Fruit fly (Drosophila melanogaster) whole organism, embryonic: ENCODE measurements around the gene Setx.

Experiments
- BEAF-32 ChIP-seq: fragments of 200-800 bp; sonication (Bioruptor generic); optimal IDR thresholded peaks from 3 replicates; lab custom pipeline; 2017; ENCODE audit warnings: missing biosample characterization, missing genetic modification characterization, mild to moderate bottlenecking, moderate library complexity, missing genetic modification reagents
- CG10209 ChIP-seq: fragments of 200-800 bp; sonication (Bioruptor generic); optimal IDR thresholded peaks from 3 replicates; lab custom pipeline; 2017; ENCODE audit warnings: missing biosample characterization, mild to moderate bottlenecking, missing genetic modification characterization, missing genetic modification reagents
- CG11456 ChIP-seq: fragments of 200-800 bp; sonication (Bioruptor generic); IDR thresholded peaks from 3 replicates; pipeline ENCODE4 v1.3.6; 2022; ENCODE audit warnings: missing biosample characterization, missing genetic modification characterization
- CG11696 ChIP-seq: fragments of 200-800 bp; sonication (Bioruptor generic); IDR thresholded peaks from 2 replicates; pipeline ENCODE4 v1.3.6; 2022; ENCODE audit warnings: missing biosample characterization, missing genetic modification characterization
- CG12155 ChIP-seq: fragments of 200-800 bp; sonication (Bioruptor generic); optimal IDR thresholded peaks from 3 replicates; lab custom pipeline; 2016; ENCODE audit warnings: missing biosample characterization, missing genetic modification characterization
- CG12744 ChIP-seq: fragments of 200-800 bp; sonication (Bioruptor generic); optimal IDR thresholded peaks from 2 replicates; lab custom pipeline; 2016; ENCODE audit warnings: missing biosample characterization, missing genetic modification characterization
- CG1602 ChIP-seq: fragments of 200-800 bp; sonication (Bioruptor generic); optimal IDR thresholded peaks from 3 replicates; lab custom pipeline; 2016; ENCODE audit warnings: missing biosample characterization, missing genetic modification characterization
- CG17328 ChIP-seq: fragments of 200-800 bp; sonication (Bioruptor generic); IDR thresholded peaks from 2 replicates; pipeline ENCODE4 v1.3.6; 2022; ENCODE audit warnings: missing biosample characterization, missing genetic modification characterization
- CG17385 ChIP-seq: fragments of 200-800 bp; sonication (Bioruptor generic); optimal IDR thresholded peaks from 3 replicates; lab custom pipeline; 2018; ENCODE audit warnings: missing biosample characterization, mild to moderate bottlenecking, missing genetic modification characterization
- CG18011 ChIP-seq: fragments of 200-800 bp; sonication (Bioruptor generic); optimal IDR thresholded peaks from 2 replicates; lab custom pipeline; 2017; ENCODE audit warnings: missing biosample characterization, missing genetic modification characterization, mild to moderate bottlenecking, moderate library complexity, missing genotype
- CG2202 ChIP-seq: fragments of 200-800 bp; sonication (Bioruptor generic); optimal IDR thresholded peaks from 2 replicates; lab custom pipeline; 2018; ENCODE audit warnings: missing biosample characterization, mild to moderate bottlenecking, missing genetic modification characterization
- CG31388 ChIP-seq: fragments of 200-800 bp; sonication (Bioruptor generic); optimal IDR thresholded peaks from 2 replicates; lab custom pipeline; 2016; ENCODE audit warnings: missing biosample characterization, missing genetic modification characterization
- CG33213 ChIP-seq: fragments of 200-800 bp; sonication (Bioruptor generic); optimal IDR thresholded peaks from 3 replicates; lab custom pipeline; 2016; ENCODE audit warnings: missing biosample characterization, missing genetic modification characterization
- CG34376 ChIP-seq: fragments of 200-800 bp; sonication (Bioruptor generic); optimal IDR thresholded peaks from 2 replicates; lab custom pipeline; 2018; ENCODE audit warnings: missing biosample characterization, mild to moderate bottlenecking, missing genetic modification characterization
- CG3726 ChIP-seq: fragments of 200-800 bp; sonication (Bioruptor generic); IDR thresholded peaks from 3 replicates; pipeline ENCODE4, ENCODE4 v1.3.6; 2022; ENCODE audit warnings: missing biosample characterization, missing genetic modification characterization
- CG42726 ChIP-seq: fragments of 200-800 bp; sonication (Bioruptor generic); IDR thresholded peaks from 2 replicates; pipeline ENCODE4 v1.3.6; 2022; ENCODE audit warnings: missing biosample characterization, missing genetic modification characterization; ENCODE audit not compliant: partially characterized antibody
- CG4820 ChIP-seq: fragments of 200-800 bp; sonication (Bioruptor generic); optimal IDR thresholded peaks from 3 replicates; lab custom pipeline; 2016; ENCODE audit warnings: missing biosample characterization, missing genetic modification characterization
- CG4854 ChIP-seq: fragments of 200-800 bp; sonication (Bioruptor generic); optimal IDR thresholded peaks from 2 replicates; lab custom pipeline; 2016; ENCODE audit warnings: missing biosample characterization, missing genetic modification characterization, inconsistent platforms
- CG5953 ChIP-seq: fragments of 200-800 bp; sonication (Bioruptor generic); IDR thresholded peaks from 2 replicates; pipeline ENCODE4 v1.3.6; 2022; ENCODE audit warnings: missing biosample characterization, missing genetic modification characterization
- CG7786 ChIP-seq: fragments of 200-800 bp; sonication (Bioruptor generic); optimal IDR thresholded peaks from 2 replicates; lab custom pipeline; 2016; ENCODE audit warnings: missing biosample characterization, missing genetic modification characterization
- CG7963 ChIP-seq: fragments of 200-800 bp; sonication (Bioruptor generic); IDR thresholded peaks from 3 replicates; pipeline ENCODE4 v1.3.6; 2022; ENCODE audit warnings: missing biosample characterization, missing genetic modification characterization; ENCODE audit not compliant: partially characterized antibody
- CG8478 ChIP-seq: fragments of >200 bp; optimal IDR thresholded peaks from 2 replicates; lab custom pipeline; 2018
- CG9876 ChIP-seq: fragments of 200-800 bp; sonication (Bioruptor generic); optimal IDR thresholded peaks from 2 replicates; lab custom pipeline; 2016; ENCODE audit warnings: missing biosample characterization, missing genetic modification characterization
- Dip2 ChIP-seq: fragments of 200-800 bp; sonication (Bioruptor generic); IDR thresholded peaks from 2 replicates; pipeline ENCODE4 v1.3.6; 2022; ENCODE audit warnings: missing biosample characterization, missing genetic modification characterization
- HmgZ ChIP-seq: fragments of 200-800 bp; sonication (Bioruptor generic); optimal IDR thresholded peaks from 2 replicates; lab custom pipeline; 2018; ENCODE audit warnings: missing biosample characterization, mild to moderate bottlenecking, missing genetic modification characterization
- MTF-1 ChIP-seq: fragments of 200-800 bp; sonication (Bioruptor generic); optimal IDR thresholded peaks from 2 replicates; lab custom pipeline; 2018; ENCODE audit warnings: missing biosample characterization, mild to moderate bottlenecking, missing genetic modification characterization, borderline replicate concordance
- Pdp1 ChIP-seq, 2 experiments: fragments of 200-800 bp; sonication (Bioruptor generic); optimal IDR thresholded peaks; 3 replicates each; lab custom pipeline; 2016; ENCODE audit warnings: missing biosample characterization in 2 of 2, missing genetic modification characterization in 2 of 2, mild to moderate bottlenecking in 1 of 2, moderate library complexity in 1 of 2
- Rx ChIP-seq: fragments of 200-800 bp; sonication (Bioruptor generic); IDR thresholded peaks from 2 replicates; pipeline ENCODE4 v1.3.6; 2022; ENCODE audit warnings: missing biosample characterization, missing genetic modification characterization
- Sox100B ChIP-seq: fragments of 200-800 bp; sonication (Bioruptor generic); optimal IDR thresholded peaks from 3 replicates; lab custom pipeline; 2018; ENCODE audit warnings: missing biosample characterization, mild to moderate bottlenecking, missing genetic modification characterization
- Spps ChIP-seq: fragments of 200-800 bp; sonication (Bioruptor generic); optimal IDR thresholded peaks from 2 replicates; lab custom pipeline; 2018; ENCODE audit warnings: missing biosample characterization, mild to moderate bottlenecking, missing genetic modification characterization
- YL-1 ChIP-seq: fragments of 200-800 bp; sonication (Bioruptor generic); optimal IDR thresholded peaks from 3 replicates; lab custom pipeline; 2017; ENCODE audit warnings: missing biosample characterization, mild to moderate bottlenecking, missing genetic modification characterization
- aop ChIP-seq: fragments of 200-800 bp; sonication (Bioruptor generic); IDR thresholded peaks from 2 replicates; pipeline ENCODE4 v1.3.6; 2022; ENCODE audit warnings: missing biosample characterization, missing genetic modification characterization
- ato ChIP-seq: fragments of 200-800 bp; sonication (Bioruptor generic); IDR thresholded peaks from 2 replicates; pipeline ENCODE4 v1.3.6; 2022; ENCODE audit warnings: missing biosample characterization, missing genetic modification characterization; ENCODE audit not compliant: partially characterized antibody
- br ChIP-seq: fragments of >200 bp; optimal IDR thresholded peaks from 2 replicates; lab custom pipeline; 2017
- cato ChIP-seq: fragments of 200-800 bp; sonication (Bioruptor generic); optimal IDR thresholded peaks from 2 replicates; lab custom pipeline; 2016; ENCODE audit warnings: missing biosample characterization, missing genetic modification characterization, borderline replicate concordance
- cwo ChIP-seq: fragments of 200-800 bp; sonication (Bioruptor generic); optimal IDR thresholded peaks from 3 replicates; lab custom pipeline; 2017; ENCODE audit warnings: missing biosample characterization, missing genetic modification characterization, mild to moderate bottlenecking, moderate library complexity, missing genetic modification reagents
- dan ChIP-seq: fragments of 200-800 bp; sonication (Bioruptor generic); IDR thresholded peaks from 2 replicates; pipeline ENCODE4 v1.3.6; 2022; ENCODE audit warnings: missing biosample characterization, missing genetic modification characterization
- dati ChIP-seq: fragments of 200-800 bp; sonication (Bioruptor generic); IDR thresholded peaks from 2 replicates; pipeline ENCODE4 v1.3.6; 2022; ENCODE audit warnings: missing biosample characterization, missing genetic modification characterization
- dmrt11E ChIP-seq: fragments of 200-800 bp; sonication (Bioruptor generic); optimal IDR thresholded peaks from 3 replicates; lab custom pipeline; 2018; ENCODE audit warnings: missing biosample characterization, mild to moderate bottlenecking, missing genetic modification characterization, moderate library complexity
- dpn ChIP-seq, 2 experiments: fragments of 200-800 bp; sonication (Bioruptor generic); optimal IDR thresholded peaks; 3 replicates each; lab custom pipeline; 2016; ENCODE audit warnings: missing biosample characterization in 2 of 2, missing genetic modification characterization in 2 of 2
- dysf ChIP-seq: fragments of 200-800 bp; sonication (Bioruptor generic); IDR thresholded peaks from 3 replicates; pipeline ENCODE4 v1.3.6; 2022; ENCODE audit warnings: missing biosample characterization, missing genetic modification characterization
- emc ChIP-seq: fragments of 200-800 bp; sonication (Bioruptor generic); optimal IDR thresholded peaks from 2 replicates; lab custom pipeline; 2016; ENCODE audit warnings: missing biosample characterization, missing genetic modification characterization
- ewg ChIP-seq: fragments of 200-800 bp; sonication (Bioruptor generic); optimal IDR thresholded peaks from 3 replicates; lab custom pipeline; 2017; ENCODE audit warnings: mild to moderate bottlenecking, missing biosample characterization, missing genetic modification reagents, missing genetic modification characterization
- ftz-f1 ChIP-seq: fragments of 200-800 bp; sonication (Bioruptor generic); optimal IDR thresholded peaks from 2 replicates; lab custom pipeline; 2016; ENCODE audit warnings: missing biosample characterization, missing genetic modification characterization
- grn ChIP-seq: fragments of 200-800 bp; sonication (Bioruptor generic); optimal IDR thresholded peaks from 3 replicates; lab custom pipeline; 2017; ENCODE audit warnings: missing biosample characterization, missing genetic modification characterization
- h ChIP-seq: fragments of >200 bp; optimal IDR thresholded peaks from 2 replicates; lab custom pipeline; 2017
- jigr1 ChIP-seq: fragments of 200-800 bp; sonication (Bioruptor generic); IDR thresholded peaks from 3 replicates; pipeline ENCODE4 v1.3.6; 2022; ENCODE audit warnings: missing biosample characterization, missing genetic modification characterization
- lmd ChIP-seq: fragments of 200-800 bp; sonication (Bioruptor generic); IDR thresholded peaks from 2 replicates; pipeline ENCODE4 v1.3.6; 2022; ENCODE audit warnings: missing biosample characterization, missing genetic modification characterization
- ro ChIP-seq: fragments of 200-800 bp; sonication (Bioruptor generic); IDR thresholded peaks from 2 replicates; pipeline ENCODE4 v1.3.6; 2022; ENCODE audit warnings: missing biosample characterization, missing genetic modification characterization
- sens-2 ChIP-seq: fragments of 200-800 bp; sonication (Bioruptor generic); IDR thresholded peaks from 2 replicates; pipeline ENCODE4 v1.3.6; 2022; ENCODE audit warnings: missing biosample characterization, missing genetic modification characterization
- toy ChIP-seq: fragments of 200-800 bp; sonication (Bioruptor generic); IDR thresholded peaks from 2 replicates; pipeline ENCODE4 v1.3.6; 2022; ENCODE audit warnings: missing biosample characterization, missing genetic modification characterization
- vnd ChIP-seq: fragments of 200-800 bp; sonication (Bioruptor generic); IDR thresholded peaks from 3 replicates; pipeline ENCODE4 v1.3.6; 2022; ENCODE audit warnings: missing biosample characterization, missing genetic modification characterization; ENCODE audit not compliant: partially characterized antibody
- yki ChIP-seq: fragments of >200 bp; optimal IDR thresholded peaks from 3 replicates; lab custom pipeline; 2018

The Setx gene

DNA sequence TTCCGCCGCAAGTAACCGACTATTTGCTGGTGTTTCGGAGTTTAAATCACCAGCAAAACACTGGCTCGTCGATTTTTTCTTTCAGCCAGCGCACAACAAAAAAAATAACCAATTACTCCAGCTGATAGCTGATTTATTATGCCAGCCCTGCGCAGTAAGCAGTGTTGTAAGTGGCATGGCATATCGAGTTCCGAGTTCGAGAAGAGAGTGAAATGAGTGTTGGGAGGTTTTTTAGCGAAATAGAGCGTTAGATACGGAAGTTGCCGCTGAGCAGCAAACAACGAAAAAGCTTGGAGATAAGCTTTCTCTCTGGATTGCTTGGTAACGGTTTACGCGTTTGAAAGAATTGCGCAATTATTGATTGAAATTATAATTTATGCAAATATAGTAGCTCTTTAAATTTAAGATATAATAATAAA, 45.6 kb downstream of the Setx start, which contains the start of gene CG7565 (continued):
- peak in 1 of 2 experiments; percentile 88 for TF ChIP-seq Pdp1 (GFP tag; optimal IDR thresholded peaks at IDR 0.05; lab: Kevin White, UChicago)
- TF ChIP-seq dan (GFP tag; lab: Robert Waterston, UW), result no peak
- TF ChIP-seq sens-2 (GFP tag; lab: Robert Waterston, UW), result no peak
- peak; percentile 0 for TF ChIP-seq CG4854 (GFP tag; lab: Kevin White, UChicago)
- TF ChIP-seq vnd, result no peak
- peak; percentile 49 for TF ChIP-seq CG10209 (GFP tag; lab: Kevin White, UChicago)
- no peak for TF ChIP-seq cato (GFP tag; lab: Kevin White, UChicago)
- peak; percentile 50 for TF ChIP-seq CG17385 (GFP tag; lab: Kevin White, UChicago)
- TF ChIP-seq Dip2 (GFP tag; lab: Robert Waterston, UW), result no peak
- no peak for TF ChIP-seq ro (GFP tag; lab: Robert Waterston, UW)
- peak; percentile 25 for TF ChIP-seq CG18011 (GFP tag; lab: Kevin White, UChicago)
- TF ChIP-seq grn (GFP tag; lab: Kevin White, UChicago), result peak; percentile 3
- TF ChIP-seq HmgZ (tag; lab: Kevin White, UChicago), result peak; percentile 70
- no peak for TF ChIP-seq CG3726 (GFP tag; lab: Robert Waterston, UW)
- 0 out of 2 replicates have a peak, but pooled peaks have one; percentile 48 for TF ChIP-seq aop (GFP tag; lab: Robert Waterston, UW)
- no peak for TF ChIP-seq CG31388 (GFP tag; lab: Kevin White, UChicago)
- TF ChIP-seq MTF-1 (GFP tag; lab: Kevin White, UChicago), result peak; percentile 33
- peak; percentile 75 for TF ChIP-seq YL-1
- TF ChIP-seq yki, result no peak
- no peak for TF ChIP-seq CG9876
- TF ChIP-seq cwo, result peak; percentile 56
- TF ChIP-seq CG12155 (GFP tag; lab: Kevin White, UChicago), result peak; percentile 55
- TF ChIP-seq dysf, result no peak
- no peak for TF ChIP-seq CG5953 (GFP tag; lab: Robert Waterston, UW)
- no peak for TF ChIP-seq CG4820 (GFP tag; lab: Kevin White, UChicago)
- TF ChIP-seq CG34376 (GFP tag; lab: Kevin White, UChicago), result peak; percentile 73
- TF ChIP-seq CG1602, result no peak
- TF ChIP-seq br (lab: Kevin White, UChicago), result no peak
- TF ChIP-seq ewg (GFP tag; lab: Kevin White, UChicago), result peak; percentile 96
- no peak for TF ChIP-seq CG7963 (GFP tag; lab: Robert Waterston, UW)
- TF ChIP-seq CG8478 (lab: Kevin White, UChicago), result no peak
- TF ChIP-seq ftz-f1 (GFP tag; lab: Kevin White, UChicago), result peak; percentile 17
- TF ChIP-seq dpn (GFP tag; optimal IDR thresholded peaks at IDR 0.05; lab: Kevin White, UChicago), result peak; percentile 17 to 64
- peak; percentile 37 for TF ChIP-seq CG12744 (GFP tag; lab: Kevin White, UChicago)
- peak; percentile 15; the same call in 1 of the 2 replicates for TF ChIP-seq lmd
- TF ChIP-seq toy, result no peak
- TF ChIP-seq jigr1 (GFP tag; lab: Robert Waterston, UW), result no peak
- TF ChIP-seq BEAF-32, result peak; percentile 55
- TF ChIP-seq dmrt11E, result no peak
- TF ChIP-seq emc (GFP tag; lab: Kevin White, UChicago), result no peak
- TF ChIP-seq CG11456 (GFP tag; lab: Robert Waterston, UW), result peak; percentile 59; the same call in 2 of the 3 replicates
- no peak for TF ChIP-seq CG2202 (tag; lab: Kevin White, UChicago)
- TF ChIP-seq CG17328 (GFP tag; lab: Robert Waterston, UW), result no peak
- no peak for TF ChIP-seq Sox100B (GFP tag; lab: Kevin White, UChicago)
- no peak for TF ChIP-seq Spps (tag; lab: Kevin White, UChicago)
- TF ChIP-seq CG7786, result peak; percentile 33
- TF ChIP-seq Rx (GFP tag; lab: Robert Waterston, UW), result no peak
- TF ChIP-seq dati (GFP tag; lab: Robert Waterston, UW), result no peak
- TF ChIP-seq h (lab: Kevin White, UChicago), result no peak
- TF ChIP-seq ato, result no peak
- no peak for TF ChIP-seq CG42726 (GFP tag; lab: Robert Waterston, UW)
- no peak for TF ChIP-seq CG33213 (GFP tag; lab: Kevin White, UChicago)
- no peak for TF ChIP-seq CG11696 (GFP tag; lab: Robert Waterston, UW)
